Worm (Caenorhabditis elegans) whole organism, late embryonic: Measurements from ENCODE around the gene B0303.7.

Source experiments
- ceh-22 ChIP-seq: sonication (generic microtip); optimal IDR thresholded peaks from 2 replicates; lab custom pipeline; 2017; ENCODE audit warnings: missing biosample characterization, missing genetic modification characterization
- ceh-24 ChIP-seq: sonication (generic microtip); optimal IDR thresholded peaks from 2 replicates; lab custom pipeline; 2016; ENCODE audit warnings: mild to moderate bottlenecking, missing genetic modification characterization, missing compliant biosample characterization
- hlh-15 ChIP-seq: sonication (generic microtip); optimal IDR thresholded peaks from 2 replicates; lab custom pipeline; 2016; ENCODE audit warnings: missing genetic modification characterization, missing compliant biosample characterization
- nfya-1 ChIP-seq: sonication (generic microtip); optimal IDR thresholded peaks from 2 replicates; lab custom pipeline; 2017; ENCODE audit warnings: missing genetic modification characterization, mild to moderate bottlenecking, missing compliant biosample characterization, antibody characterized with exemption, moderate library complexity
- nhr-232 ChIP-seq: sonication (generic microtip); optimal IDR thresholded peaks from 2 replicates; lab custom pipeline; 2016; ENCODE audit warnings: missing genetic modification characterization, missing compliant biosample characterization

DNA sequence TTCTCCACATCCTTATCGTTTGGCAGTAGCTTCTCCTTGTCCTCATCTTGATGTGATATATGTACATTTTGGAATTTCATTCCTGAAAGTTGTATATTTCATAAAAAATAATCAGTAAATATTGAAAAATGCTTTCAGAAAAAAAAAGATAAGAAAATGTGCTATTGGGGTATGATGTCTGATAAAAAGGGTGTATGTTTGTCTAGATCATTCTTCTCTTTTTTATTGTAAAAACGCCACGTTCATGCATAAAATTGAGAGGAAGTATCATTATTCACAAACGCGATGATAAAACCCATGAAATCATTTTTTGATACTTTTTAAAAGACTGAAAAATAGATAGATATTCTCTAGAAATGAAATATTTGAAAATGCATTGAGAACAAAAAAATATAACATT lies 55.2 kb downstream of the B0303.7 start:
- TF ChIP-seq ceh-24 (tag; lab: Kevin White, UChicago) = no peak
- no peak for TF ChIP-seq hlh-15 (tag; lab: Kevin White, UChicago)
- TF ChIP-seq nfya-1 (tag; lab: Kevin White, UChicago) = no peak
- no peak for TF ChIP-seq ceh-22 (tag; lab: Kevin White, UChicago)
- TF ChIP-seq nhr-232 = no peak
